Worm (Caenorhabditis elegans): ENCODE results near the gene C25F9.8.

DNA sequence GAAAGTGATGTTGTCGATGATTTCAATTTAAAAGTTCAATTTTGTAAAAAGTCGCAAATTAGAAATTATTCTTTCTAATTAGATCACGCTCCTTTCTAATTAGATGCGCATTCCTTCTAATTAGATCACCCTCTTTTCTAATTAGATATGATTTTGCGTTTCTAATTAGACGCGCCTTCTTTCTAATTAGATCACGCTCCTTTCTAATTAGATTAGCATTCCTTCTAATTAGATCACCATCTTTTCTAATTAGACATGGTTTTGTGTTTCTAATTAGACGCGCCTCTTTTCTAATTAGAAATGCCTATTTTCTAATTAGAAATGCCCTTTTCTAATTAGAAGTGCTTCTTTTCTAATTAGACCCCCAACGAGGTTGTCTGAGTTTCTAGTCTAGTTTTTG, 38.1 kb upstream of the C25F9.8 start:
- no peak for TF ChIP-seq snpc-4 (tag; optimal IDR thresholded peaks at IDR 0.05)
- TF ChIP-seq unc-39 (tag; optimal IDR thresholded peaks at IDR 0.05): no peak
- no peak for TF ChIP-seq zip-8 (tag; optimal IDR thresholded peaks at IDR 0.05)
- no peak for TF ChIP-seq unc-62 (GFP tag; optimal IDR thresholded peaks at IDR 0.05)
- no peak for TF ChIP-seq nhr-237 (tag; optimal IDR thresholded peaks at IDR 0.05)
- TF ChIP-seq nhr-12 (tag; optimal IDR thresholded peaks at IDR 0.05): no peak
- TF ChIP-seq unc-120 (tag; optimal IDR thresholded peaks at IDR 0.05; ENCODE audit: poor library complexity, severe bottlenecking): no peak
- no peak for TF ChIP-seq pha-4 (tag; optimal IDR thresholded peaks at IDR 0.05)

All from whole organism, mixed stage, embryonic.